Worm (Caenorhabditis elegans) whole organism, L4 larva: Measurements from ENCODE around the gene R02F11.10.

Experiments
- ama-1 ChIP-seq: fragments of 150-350 bp; optimal IDR thresholded peaks from 2 replicates; lab custom pipeline; 2014; ENCODE audit warnings: inconsistent platforms, mixed read lengths
- daf-19 ChIP-seq: fragments of 200-800 bp; sonication (Bioruptor generic); conservative IDR thresholded peaks from 2 replicates; pipeline ENCODE4 v1.3.6; 2022; ENCODE audit warnings: missing genetic modification characterization, missing compliant biosample characterization
- dpl-1 ChIP-seq: fragments of 150-350 bp; optimal IDR thresholded peaks from 2 replicates; lab custom pipeline; 2014; ENCODE audit warnings: missing biosample characterization, missing genetic modification reagents, missing genetic modification characterization
- duxl-1 ChIP-seq: sonication (generic microtip); optimal IDR thresholded peaks from 2 replicates; lab custom pipeline; 2016; ENCODE audit warnings: mild to moderate bottlenecking, missing genetic modification characterization, moderate library complexity, missing compliant biosample characterization; ENCODE audit not compliant: poor library complexity
- egl-43 ChIP-seq: fragments of 200-800 bp; sonication (Bioruptor generic); IDR thresholded peaks from 2 replicates; pipeline ENCODE4 v1.3.6; 2022; ENCODE audit warnings: missing genetic modification reagents, missing genetic modification characterization, missing compliant biosample characterization
- lin-1 ChIP-seq: fragments of 200-800 bp; sonication (Bioruptor generic); IDR thresholded peaks from 2 replicates; pipeline ENCODE4 v1.3.6; 2022; ENCODE audit warnings: missing genetic modification reagents, missing genetic modification characterization, missing compliant biosample characterization
- nhr-76 ChIP-seq: fragments of 150-350 bp; optimal IDR thresholded peaks from 2 replicates; lab custom pipeline; 2014; ENCODE audit warnings: missing biosample characterization, missing genetic modification characterization
- snpc-4 ChIP-seq: fragments of 150-350 bp; optimal IDR thresholded peaks from 2 replicates; lab custom pipeline; 2014; ENCODE audit warnings: missing biosample characterization, missing genetic modification characterization

- no peak for TF ChIP-seq duxl-1 (tag; lab: Kevin White, UChicago)
- no peak for TF ChIP-seq egl-43 (GFP tag; lab: Robert Waterston, UW)
- TF ChIP-seq snpc-4: no peak
- no peak for TF ChIP-seq ama-1 (lab: Kevin White, UChicago)
- no peak for TF ChIP-seq daf-19 (GFP tag; lab: Robert Waterston, UW)
- no peak for TF ChIP-seq nhr-76 (tag; lab: Kevin White, UChicago)
- no peak for TF ChIP-seq dpl-1 (GFP tag; lab: Kevin White, UChicago)
- TF ChIP-seq lin-1 (GFP tag; lab: Robert Waterston, UW): no peak
These were observed 3.5 kb upstream of the R02F11.10 start, which contains the start of the genes Y60C6A.2 and Y60C6A.3 for ce11 chrV:4785333-4785852.
